Worm (Caenorhabditis elegans): ENCODE measurements around the gene nspg-14.

The nspg-14 gene

DNA sequence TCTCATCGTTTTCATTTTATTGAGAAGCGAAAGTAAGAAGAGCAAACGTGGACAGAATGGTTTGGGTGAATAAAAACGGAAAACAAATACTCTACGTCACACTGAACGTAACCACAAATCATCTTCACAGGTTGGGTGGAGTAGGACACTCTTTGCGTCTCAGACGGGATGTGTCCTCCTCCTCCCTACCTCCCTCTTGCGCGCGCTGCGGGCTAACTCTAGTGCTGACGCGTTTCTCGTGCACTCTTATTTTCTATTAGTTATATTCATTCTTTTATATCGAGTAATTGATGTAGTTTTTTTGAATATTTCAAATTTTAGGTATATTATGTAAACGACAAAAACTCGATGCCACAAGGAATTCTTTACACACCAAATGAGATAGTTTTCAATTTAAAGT is 8.8 kb upstream of the nspg-14 start, which contains the start of gene Y34B4A.7 (continued):
- TF ChIP-seq lin-15B (tag; optimal IDR thresholded peaks at IDR 0.05) (no peak), zfp-2 (tag; optimal IDR thresholded peaks at IDR 0.05) (no peak), ceh-62 (tag; optimal IDR thresholded peaks at IDR 0.05) (no peak), tra-1 (GFP tag; IDR thresholded peaks at IDR 0.05) (0 out of 2 replicates have a peak, but pooled peaks have one; percentile 26), dmd-8 (GFP tag; IDR thresholded peaks at IDR 0.05) (no peak), ztf-7 (tag; optimal IDR thresholded peaks at IDR 0.05) (peak; percentile 64), F49E8.2 (tag; optimal IDR thresholded peaks at IDR 0.05; ENCODE audit: borderline replicate concordance) (no peak), unc-130 (GFP tag; optimal IDR thresholded peaks at IDR 0.05) (no peak), tag-97 (GFP tag; IDR thresholded peaks at IDR 0.05) (no peak), madf-5 (GFP tag; IDR thresholded peaks at IDR 0.05) (no peak), ceh-20 (GFP tag; IDR thresholded peaks at IDR 0.05) (no peak), fos-1 (tag; optimal IDR thresholded peaks at IDR 0.05) (no peak)

DNA sequence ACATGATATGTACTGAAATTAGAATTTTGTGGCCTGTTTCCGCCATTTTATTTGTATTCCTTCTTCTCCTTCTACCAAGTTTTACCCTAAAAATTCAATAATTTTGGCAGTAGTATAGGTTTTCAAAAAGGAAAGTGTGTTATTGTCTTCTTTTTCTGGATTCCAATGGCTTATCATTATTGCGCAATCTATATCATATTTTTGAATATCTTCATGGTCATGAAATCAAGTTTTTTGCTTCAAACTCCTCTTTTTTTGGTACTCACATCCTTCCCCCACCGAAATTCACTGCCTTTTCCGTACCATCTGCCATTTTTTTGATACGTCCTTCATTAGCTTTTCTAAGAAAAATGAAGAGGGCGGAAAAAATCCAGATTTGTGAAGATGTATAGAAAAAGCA is 4.1 kb upstream of the nspg-14 start:
- TF ChIP-seq dmd-6 (GFP tag; IDR thresholded peaks at IDR 0.05) (no peak), aha-1 (tag) (peak; percentile 63)

DNA sequence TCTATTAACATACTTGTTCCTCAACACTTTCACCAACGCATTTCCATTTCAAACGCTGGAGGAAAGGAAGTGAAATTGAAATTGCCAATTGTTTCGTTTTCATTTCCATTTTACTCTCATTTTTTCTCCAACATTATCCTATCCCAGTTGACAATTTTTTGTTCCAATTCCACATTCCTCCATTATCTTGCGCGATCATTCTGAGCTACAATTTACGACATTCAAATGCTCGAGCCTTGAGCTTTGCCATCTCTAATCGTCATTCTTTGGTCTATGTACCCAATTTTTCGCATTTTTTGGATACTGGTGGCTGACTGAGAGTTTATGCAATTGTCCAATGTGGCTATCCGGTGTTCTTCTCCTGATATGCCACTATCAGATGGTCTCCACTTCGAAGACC is 3.2 kb upstream of the nspg-14 start, which contains the start of gene Y34B4A.10:
Gene Y34B4A.10, plus strand, starts transcription at position 301 of the 400 bp plus-strand sequence.
- TF ChIP-seq unc-62 (GFP tag; optimal IDR thresholded peaks at IDR 0.05 in 1 of 2), result peak in 1 of 2 experiments; percentile 6
- no peak for TF ChIP-seq unc-62 (tag; optimal IDR thresholded peaks at IDR 0.05)
- TF ChIP-seq dve-1 (tag; optimal IDR thresholded peaks at IDR 0.05; ENCODE audit: insufficient read depth), result no peak

DNA sequence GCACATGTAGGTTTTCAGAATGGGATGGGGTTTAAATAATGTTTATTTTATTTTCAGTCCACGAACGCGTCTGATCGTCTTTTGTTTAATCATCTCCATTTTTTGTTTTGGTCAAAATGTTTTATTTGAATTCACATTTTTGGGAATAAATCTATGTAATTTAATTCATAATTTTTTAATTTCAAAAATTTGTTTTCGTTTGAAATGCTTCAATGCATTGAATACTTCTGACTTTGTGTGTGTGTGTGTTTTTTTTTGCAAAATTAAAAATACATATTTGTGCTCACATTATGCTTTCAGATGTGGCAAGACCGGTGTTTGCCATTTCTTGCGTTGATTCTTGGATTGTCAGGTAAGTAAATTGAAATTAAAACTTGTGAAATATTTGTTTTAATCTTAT is 2.0 kb downstream of the nspg-14 start, which contains the start of gene nspg-13:
Gene nspg-13, plus strand, starts transcription at position 301 of the 400 bp plus-strand sequence.
- TF ChIP-seq pha-4 (GFP tag; IDR thresholded peaks at IDR 0.05) (no peak), pha-4 (tag; optimal IDR thresholded peaks at IDR 0.05) (no peak)

DNA sequence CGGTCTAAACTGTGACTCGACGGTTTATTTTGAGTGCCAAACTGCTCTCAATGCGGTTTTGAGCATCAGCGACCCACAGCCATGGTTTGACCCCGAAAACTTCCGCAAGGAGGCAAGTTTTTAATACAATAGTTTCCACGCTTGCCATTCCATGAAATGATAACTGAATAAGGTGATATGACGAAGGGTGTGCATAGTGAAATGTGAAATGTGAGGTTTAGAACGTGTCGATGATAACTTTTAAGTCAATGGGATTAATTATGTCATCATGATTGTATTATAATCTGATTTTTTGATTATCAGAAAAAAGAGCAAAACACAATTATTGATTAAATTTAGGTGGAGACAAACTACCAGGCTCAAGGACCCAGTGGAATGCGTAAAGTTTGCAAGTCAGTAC is 2.5 kb downstream of the nspg-14 start:
- no peak for TF ChIP-seq ceh-28 (tag; optimal IDR thresholded peaks at IDR 0.05)
- TF ChIP-seq nhr-28 (tag; optimal IDR thresholded peaks at IDR 0.05), result no peak
- peak; percentile 5 for TF ChIP-seq dve-1 (tag; optimal IDR thresholded peaks at IDR 0.05; ENCODE audit: insufficient read depth)
- TF ChIP-seq nhr-102 (tag; optimal IDR thresholded peaks at IDR 0.05), result no peak
- no peak for TF ChIP-seq T26A8.4 (GFP tag; IDR thresholded peaks at IDR 0.05)
- TF ChIP-seq dmd-8 (GFP tag; IDR thresholded peaks at IDR 0.05), result no peak
- no peak for TF ChIP-seq aha-1 (tag)
- peak; percentile 16 for TF ChIP-seq hlh-11 (tag; optimal IDR thresholded peaks at IDR 0.05)
- TF ChIP-seq ceh-32 (tag; optimal IDR thresholded peaks at IDR 0.05; ENCODE audit: poor library complexity), result no peak
- TF ChIP-seq dmd-6 (GFP tag; IDR thresholded peaks at IDR 0.05), result peak; percentile 33; the same call in 1 of the 2 replicates
- no peak for TF ChIP-seq nhr-48 (tag; optimal IDR thresholded peaks at IDR 0.05)
- TF ChIP-seq unc-130 (GFP tag; optimal IDR thresholded peaks at IDR 0.05), result no peak
- TF ChIP-seq lir-3 (tag; optimal IDR thresholded peaks at IDR 0.05), result no peak

DNA sequence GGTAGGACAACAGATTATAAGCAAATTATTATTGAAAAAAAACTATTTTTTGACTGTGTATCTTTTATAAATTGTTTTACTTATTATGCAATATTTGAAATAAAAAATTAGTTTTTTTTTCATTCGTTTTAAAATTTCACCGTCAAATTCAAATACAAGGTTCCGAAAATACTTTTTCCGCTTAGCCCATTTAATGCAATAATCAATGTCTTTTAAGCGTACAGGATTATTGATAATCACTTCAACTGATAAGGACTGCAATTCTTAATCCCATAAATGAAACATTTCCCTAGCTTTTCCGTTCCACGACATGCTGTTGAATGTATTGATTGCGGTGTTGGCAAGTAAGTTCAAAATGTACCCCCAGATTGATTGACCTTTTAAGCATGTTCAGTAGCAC is 4.2 kb downstream of the nspg-14 start, which contains the start of gene nspg-12:
Gene nspg-12, plus strand, starts transcription at position 301 of the 400 bp plus-strand sequence.
- TF ChIP-seq php-3 (GFP tag; IDR thresholded peaks at IDR 0.05), result no peak

DNA sequence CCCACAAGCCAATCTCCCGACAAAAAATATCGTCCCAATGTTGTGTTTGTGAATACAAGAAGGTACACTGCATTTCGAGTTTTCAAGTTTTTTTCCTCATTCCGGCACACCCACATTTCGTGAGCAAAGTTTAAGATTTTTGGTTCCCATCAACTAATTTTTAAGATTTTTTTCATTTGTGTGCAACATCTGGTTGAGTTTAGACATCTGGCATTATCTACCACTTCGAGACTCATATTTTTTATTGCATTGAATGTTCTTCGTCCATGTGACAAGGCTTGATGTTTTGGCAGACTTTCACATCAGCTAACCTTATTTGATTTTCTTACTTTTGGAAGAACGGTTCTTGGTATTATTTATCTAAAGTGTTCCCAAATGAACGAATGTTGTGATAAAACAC is 7.5 kb downstream of the nspg-14 start:
- TF ChIP-seq dmd-9 (GFP tag; IDR thresholded peaks at IDR 0.05), result no peak
- no peak for TF ChIP-seq mxl-2 (GFP tag; conservative IDR thresholded peaks at IDR 0.05)
- no peak for TF ChIP-seq lin-1 (GFP tag; IDR thresholded peaks at IDR 0.05)
- TF ChIP-seq aly-2 (tag; optimal IDR thresholded peaks at IDR 0.05), result no peak
- no peak for TF ChIP-seq lsy-2 (tag; optimal IDR thresholded peaks at IDR 0.05)
